Worm (Caenorhabditis elegans) whole organism, L4 larva: Measurements from ENCODE around the gene gldi-8.

Experiments used
- aha-1 ChIP-seq: fragments of 150-350 bp; peaks from one replicate; lab custom pipeline; 2014; ENCODE audit warnings: missing biosample characterization, missing genetic modification characterization
- ceh-82 ChIP-seq: sonication (generic microtip); optimal IDR thresholded peaks from 2 replicates; lab custom pipeline; 2017; ENCODE audit warnings: missing biosample characterization, missing genetic modification characterization
- daf-12 ChIP-seq: fragments of 150-350 bp; optimal IDR thresholded peaks from 2 replicates; lab custom pipeline; 2014; ENCODE audit warnings: missing biosample characterization, missing genetic modification reagents, missing genetic modification characterization
- jun-1 ChIP-seq: fragments of 150-350 bp; optimal IDR thresholded peaks from 2 replicates; lab custom pipeline; 2014; ENCODE audit warnings: missing biosample characterization, missing genetic modification reagents, missing genetic modification characterization
- nhr-237 ChIP-seq: sonication (generic microtip); optimal IDR thresholded peaks from 2 replicates; lab custom pipeline; 2017; ENCODE audit warnings: missing biosample characterization, missing genetic modification characterization
- pha-4 ChIP-seq, 2 experiments: fragments of 150-350 bp in 1 of 2; fragments of 200-800 bp in 1 of 2; sonication (Bioruptor generic) in 1 of 2; IDR thresholded peaks in 1 of 2; optimal IDR thresholded peaks in 1 of 2; 2 replicates each; pipeline versions ENCODE4 v1.3.6 to Lab custom; 2014 to 2022; ENCODE audit warnings: missing genetic modification characterization in 2 of 2, missing genetic modification reagents in 2 of 2, missing biosample characterization in 1 of 2, missing compliant biosample characterization in 1 of 2
- pqm-1 ChIP-seq: sonication (generic microtip); optimal IDR thresholded peaks from 2 replicates; lab custom pipeline; 2017; ENCODE audit warnings: missing biosample characterization, missing genetic modification characterization
- ztf-11 ChIP-seq: fragments of 150-350 bp; optimal IDR thresholded peaks from 2 replicates; lab custom pipeline; 2014; ENCODE audit warnings: missing biosample characterization, missing genetic modification characterization

ce11 chrIII:12595640-12596039, 3.9 kb downstream of the gldi-8 start:
- TF ChIP-seq nhr-237 (tag; lab: Kevin White, UChicago) (no peak), aha-1 (tag; lab: Kevin White, UChicago) (no peak), ceh-82 (tag; lab: Kevin White, UChicago) (no peak), pqm-1 (tag; lab: Kevin White, UChicago) (no peak), ztf-11 (tag; lab: Kevin White, UChicago) (no peak), daf-12 (tag; lab: Kevin White, UChicago) (no peak), jun-1 (no peak), pha-4 (GFP tag; IDR thresholded peaks at IDR 0.05; lab: Robert Waterston, UW) (no peak), pha-4 (tag; optimal IDR thresholded peaks at IDR 0.05; lab: Kevin White, UChicago) (no peak)
